Worm (Caenorhabditis elegans): ENCODE data around the gene C07A4.2.

C07A4.2 gene

ce11 chrX:10145011-10145410, 27.0 kb upstream of the C07A4.2 start (continued):
- peak; percentile 85 for TF ChIP-seq die-1 (tag; optimal IDR thresholded peaks at IDR 0.05)
- TF ChIP-seq lsl-1 (GFP tag; optimal IDR thresholded peaks at IDR 0.05) = no peak
- peak; percentile 73 for TF ChIP-seq B0336.3 (GFP tag; IDR thresholded peaks at IDR 0.05)
- TF ChIP-seq pbrm-1 (GFP tag; IDR thresholded peaks at IDR 0.05) = peak; percentile 86
- peak; percentile 42; the same call in 1 of the 2 replicates for TF ChIP-seq zfh-2 (GFP tag; conservative IDR thresholded peaks at IDR 0.05)
- TF ChIP-seq nfyb-1 (GFP tag; IDR thresholded peaks at IDR 0.05) = peak; percentile 88
- TF ChIP-seq K12H6.12 (tag; optimal IDR thresholded peaks at IDR 0.05) = peak; percentile 67
- no peak for TF ChIP-seq bed-2 (GFP tag; IDR thresholded peaks at IDR 0.05)
- TF ChIP-seq hmg-1.2 (GFP tag; IDR thresholded peaks at IDR 0.05) = peak; percentile 78
- TF ChIP-seq atf-7 (tag; optimal IDR thresholded peaks at IDR 0.05) = peak; percentile 35
- no peak for TF ChIP-seq egl-18 (GFP tag; IDR thresholded peaks at IDR 0.05)
- TF ChIP-seq nhr-80 (tag; optimal IDR thresholded peaks at IDR 0.05) = peak; percentile 16
- TF ChIP-seq ZK185.1 (tag; optimal IDR thresholded peaks at IDR 0.05; ENCODE audit: poor library complexity, severe bottlenecking) = peak; percentile 55
- no peak for TF ChIP-seq pha-4 (tag; optimal IDR thresholded peaks at IDR 0.05)
- peak in 1 of 3 experiments; percentile 4 for TF ChIP-seq lin-35 (GFP tag; optimal IDR thresholded peaks at IDR 0.05)

- TF ChIP-seq F39B2.1 (GFP tag; IDR thresholded peaks at IDR 0.05) = no peak
- TF ChIP-seq pbrm-1 (GFP tag; IDR thresholded peaks at IDR 0.05) = peak; percentile 69
- TF ChIP-seq T07F8.4 (tag; optimal IDR thresholded peaks at IDR 0.05) = no peak
- TF ChIP-seq sptf-2 (GFP tag; optimal IDR thresholded peaks at IDR 0.05) = no peak
- peak; percentile 55 for TF ChIP-seq athp-1 (tag; optimal IDR thresholded peaks at IDR 0.05)
- no peak for TF ChIP-seq hlh-12 (tag; optimal IDR thresholded peaks at IDR 0.05)
- TF ChIP-seq chd-7 (tag; optimal IDR thresholded peaks at IDR 0.05) = peak; percentile 31
- TF ChIP-seq ets-4 (GFP tag; optimal IDR thresholded peaks at IDR 0.05) = peak; percentile 50
- no peak for TF ChIP-seq C17E4.6 (GFP tag; IDR thresholded peaks at IDR 0.05)
- no peak for TF ChIP-seq lir-1 (GFP tag; conservative IDR thresholded peaks at IDR 0.05)
- TF ChIP-seq snpc-1.1 (tag; optimal IDR thresholded peaks at IDR 0.05; ENCODE audit: insufficient read depth) = no peak
- no peak for TF ChIP-seq cebp-1 (GFP tag; IDR thresholded peaks at IDR 0.05)
- TF ChIP-seq cebp-1 (tag; optimal IDR thresholded peaks at IDR 0.05) = peak; percentile 81
- no peak for TF ChIP-seq tbx-9 (tag; optimal IDR thresholded peaks at IDR 0.05; ENCODE audit: borderline replicate concordance)
- TF ChIP-seq F23B12.7 (tag; optimal IDR thresholded peaks at IDR 0.05; ENCODE audit: insufficient read depth) = peak; percentile 10
- TF ChIP-seq hmg-1.2 (GFP tag; IDR thresholded peaks at IDR 0.05) = peak; percentile 77
- no peak for TF ChIP-seq aptf-2 (GFP tag; conservative IDR thresholded peaks at IDR 0.05)
- no peak for TF ChIP-seq dpff-1 (tag; optimal IDR thresholded peaks at IDR 0.05)
- no peak for TF ChIP-seq hlh-26 (GFP tag; conservative IDR thresholded peaks at IDR 0.05)
- no peak for TF ChIP-seq nfya-2 (GFP tag; IDR thresholded peaks at IDR 0.05)
- no peak for TF ChIP-seq ztf-18 (tag; optimal IDR thresholded peaks at IDR 0.05)
- no peak; the same call in 1 of the 2 replicates for TF ChIP-seq C06A6.2 (GFP tag; conservative IDR thresholded peaks at IDR 0.05)
- no peak for TF ChIP-seq Y53F4B.3 (GFP tag; IDR thresholded peaks at IDR 0.05)
- TF ChIP-seq nfyb-1 (GFP tag; IDR thresholded peaks at IDR 0.05) = peak; percentile 62; the same call in 1 of the 2 replicates
- no peak for TF ChIP-seq F57C9.4 (tag; optimal IDR thresholded peaks at IDR 0.05)
- no peak for TF ChIP-seq nhr-27 (tag; optimal IDR thresholded peaks at IDR 0.05)
- TF ChIP-seq ZK185.1 (tag; optimal IDR thresholded peaks at IDR 0.05; ENCODE audit: poor library complexity, severe bottlenecking) = peak; percentile 59
- TF ChIP-seq madf-3 (GFP tag; IDR thresholded peaks at IDR 0.05) = no peak
- no peak for TF ChIP-seq Y95B8A.8 (GFP tag; IDR thresholded peaks at IDR 0.05)
- no peak for TF ChIP-seq mel-28 (tag; optimal IDR thresholded peaks at IDR 0.05; ENCODE audit: borderline replicate concordance)
- TF ChIP-seq attf-3 (GFP tag; conservative IDR thresholded peaks at IDR 0.05) = no peak
- TF ChIP-seq B0261.1 (tag; optimal IDR thresholded peaks at IDR 0.05) = peak; percentile 30
- TF ChIP-seq zim-3 (tag; optimal IDR thresholded peaks at IDR 0.05) = no peak
- no peak for TF ChIP-seq egl-18 (GFP tag; IDR thresholded peaks at IDR 0.05)
- no peak for TF ChIP-seq T26A5.8 (tag; optimal IDR thresholded peaks at IDR 0.05)
- no peak for TF ChIP-seq rpc-1 (optimal IDR thresholded peaks at IDR 0.05)
- TF ChIP-seq rpc-1 (tag; optimal IDR thresholded peaks at IDR 0.05) = no peak
- TF ChIP-seq ztf-6 (GFP tag; IDR thresholded peaks at IDR 0.05) = no peak
These were observed 25.4 kb upstream of the C07A4.2 start, which contains the start of gene unc-115 for ce11 chrX:10146592-10146991. TSS of gene unc-115 (plus strand) at chrX:10146892.
